Worm (Caenorhabditis elegans) whole organism, L3 larva: ENCODE measurements around the gene W04D12.1.

Source experiments
- ZK546.5 ChIP-seq: sonication (generic microtip); optimal IDR thresholded peaks from 2 replicates; lab custom pipeline; 2017; ENCODE audit warnings: missing biosample characterization, missing genetic modification characterization
- ceh-82 ChIP-seq: fragments of 150-350 bp; optimal IDR thresholded peaks from 2 replicates; lab custom pipeline; 2014; ENCODE audit warnings: missing biosample characterization, missing genetic modification characterization
- elt-2 ChIP-seq: sonication (generic microtip); optimal IDR thresholded peaks from 2 replicates; lab custom pipeline; 2016; ENCODE audit warnings: missing genetic modification reagents, mild to moderate bottlenecking, missing genetic modification characterization, missing compliant biosample characterization
- jun-1 ChIP-seq: fragments of 150-350 bp; optimal IDR thresholded peaks from 2 replicates; lab custom pipeline; 2014; ENCODE audit warnings: missing biosample characterization, missing genetic modification reagents, missing genetic modification characterization
- lin-39 ChIP-seq: fragments of 150-350 bp; optimal IDR thresholded peaks from 2 replicates; lab custom pipeline; 2018; ENCODE audit warnings: missing biosample characterization, missing genetic modification reagents, missing genetic modification characterization
- mdl-1 ChIP-seq: fragments of 150-350 bp; optimal IDR thresholded peaks from 2 replicates; lab custom pipeline; 2014; ENCODE audit warnings: missing biosample characterization, missing genetic modification characterization
- nfya-1 ChIP-seq: sonication (generic microtip); optimal IDR thresholded peaks from 2 replicates; lab custom pipeline; 2017; ENCODE audit warnings: missing genetic modification characterization, mild to moderate bottlenecking, missing compliant biosample characterization, antibody characterized with exemption, moderate library complexity; ENCODE audit not compliant: insufficient read depth
- nhr-11 ChIP-seq: fragments of 150-350 bp; optimal IDR thresholded peaks from 2 replicates; lab custom pipeline; 2014; ENCODE audit warnings: missing biosample characterization, missing genetic modification characterization
- nhr-237 ChIP-seq: fragments of 150-350 bp; optimal IDR thresholded peaks from 2 replicates; lab custom pipeline; 2014; ENCODE audit warnings: missing biosample characterization, missing genetic modification characterization
- nhr-76 ChIP-seq: fragments of 150-350 bp; sonication (generic microtip); optimal IDR thresholded peaks from 5 replicates; lab custom pipeline; 2014; ENCODE audit warnings: missing biosample characterization, missing genetic modification characterization
- pqm-1 ChIP-seq: fragments of 150-350 bp; optimal IDR thresholded peaks from 2 replicates; lab custom pipeline; 2017; ENCODE audit warnings: missing biosample characterization, missing genetic modification characterization, inconsistent platforms
- tbx-2 ChIP-seq: sonication (generic microtip); optimal IDR thresholded peaks from 2 replicates; lab custom pipeline; 2016; ENCODE audit warnings: mild to moderate bottlenecking, missing genetic modification characterization, missing compliant biosample characterization
- unc-39 ChIP-seq: sonication (generic microtip); optimal IDR thresholded peaks from 4 replicates; lab custom pipeline; 2017; ENCODE audit warnings: missing biosample characterization, missing genetic modification characterization
- unc-62 ChIP-seq: fragments of 150-350 bp; sonication (generic microtip); optimal IDR thresholded peaks from 4 replicates; lab custom pipeline; 2014; ENCODE audit warnings: missing biosample characterization, missing genetic modification reagents, missing genetic modification characterization

DNA sequence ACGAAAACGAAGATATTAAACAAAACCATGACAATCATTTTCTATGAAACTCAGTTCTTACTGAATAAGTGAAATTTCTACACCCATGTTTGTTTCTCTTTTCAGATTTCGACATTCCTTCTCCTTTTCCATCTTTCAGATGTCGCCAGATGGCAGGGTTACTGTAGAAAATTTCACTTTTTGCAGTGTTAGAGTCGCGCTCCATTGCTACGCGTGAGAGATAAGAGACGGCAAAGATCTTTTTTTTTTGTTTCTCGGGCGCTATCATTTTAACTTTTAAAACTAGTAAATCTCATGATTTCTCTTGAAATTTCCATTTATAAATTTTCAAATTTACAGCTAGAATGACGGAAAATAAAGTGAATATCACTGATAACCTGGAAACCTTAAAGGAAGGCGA, 41.5 kb downstream of the W04D12.1 start, which contains the start of the genes mig-21 and F01F1.2:
- no peak for TF ChIP-seq lin-39 (tag; lab: Kevin White, UChicago)
- no peak for TF ChIP-seq ceh-82
- TF ChIP-seq unc-39 (tag; lab: Kevin White, UChicago): no peak
- TF ChIP-seq ZK546.5 (tag; lab: Kevin White, UChicago): no peak
- no peak for TF ChIP-seq mdl-1
- TF ChIP-seq jun-1 (tag; lab: Kevin White, UChicago): no peak
- TF ChIP-seq pqm-1 (tag; lab: Kevin White, UChicago): no peak
- no peak for TF ChIP-seq elt-2 (tag; lab: Kevin White, UChicago)
- no peak for TF ChIP-seq tbx-2
- TF ChIP-seq nhr-237: no peak
- TF ChIP-seq unc-62 (GFP tag; lab: Kevin White, UChicago): no peak
- no peak for TF ChIP-seq nhr-11
- TF ChIP-seq nfya-1 (tag; lab: Kevin White, UChicago): peak; percentile 34
- TF ChIP-seq nhr-76: no peak
